Fruit fly (Drosophila melanogaster) S2 (cell line): ENCODE measurements around the gene CG10428.

Source experiments
- CG8478 ChIP-seq: fragments of >200 bp; optimal IDR thresholded peaks from 2 replicates; lab custom pipeline; 2018
- CTCF ChIP-seq, 2 experiments: fragments of >200 bp; optimal IDR thresholded peaks; 2 replicates each; lab custom pipeline; 2018

Gene CG10428

dm6 chr2L:18982826-18983758, 34.4 kb downstream of the CG10428 start:
- no peak for TF ChIP-seq CG8478 (lab: Kevin White, UChicago)
- no peak for TF ChIP-seq CTCF (optimal IDR thresholded peaks at IDR 0.05; lab: Kevin White, UChicago)

- TF ChIP-seq CG8478 (lab: Kevin White, UChicago) (no peak), CTCF (optimal IDR thresholded peaks at IDR 0.05; lab: Kevin White, UChicago) (no peak)
Observed at dm6 chr2L:18984158-18984557, 35.5 kb downstream of the CG10428 start.

DNA sequence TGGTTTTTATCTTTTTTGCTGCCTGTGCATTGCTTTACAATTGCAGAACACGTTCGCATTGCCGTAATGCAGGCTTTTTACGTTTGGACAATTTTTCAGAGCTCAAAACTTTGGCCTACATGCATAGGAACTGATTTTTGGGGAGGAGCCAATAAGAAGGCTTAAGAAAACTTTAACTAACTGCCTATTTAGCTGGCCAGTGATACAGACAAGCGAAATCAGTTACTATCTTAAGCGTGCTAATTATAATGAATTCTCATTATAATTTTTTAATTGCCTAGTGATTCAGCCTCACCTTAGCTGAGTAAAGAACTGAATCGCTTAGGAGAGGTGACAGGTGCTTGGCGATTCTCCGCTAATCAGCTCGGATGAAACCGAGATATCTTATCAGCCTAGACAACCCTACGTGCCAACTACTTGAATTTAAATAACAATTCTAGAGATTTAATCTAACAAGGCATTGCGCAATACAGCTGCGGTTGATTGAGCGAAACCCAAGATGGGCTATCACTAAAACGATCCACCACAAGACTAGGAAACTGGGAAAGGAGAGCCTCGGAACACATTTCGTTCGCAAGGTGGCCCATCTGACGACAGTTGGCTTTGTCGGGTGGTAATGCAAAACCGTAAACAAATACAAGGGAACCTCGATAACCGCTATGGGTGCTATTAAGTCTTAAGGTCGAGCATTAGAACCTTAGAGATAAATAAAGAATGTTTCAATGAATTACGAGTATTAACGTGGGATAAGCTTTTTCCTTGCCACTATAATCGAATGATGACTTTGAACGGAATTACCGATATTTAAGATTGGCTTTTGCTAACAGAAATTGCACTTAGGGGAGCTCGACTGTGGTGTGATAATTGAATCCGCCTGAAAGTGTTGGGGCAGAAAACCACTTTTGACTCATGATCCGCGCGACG, 36.8 kb downstream of the CG10428 start:
- TF ChIP-seq CTCF (optimal IDR thresholded peaks at IDR 0.05; lab: Kevin White, UChicago) (no peak), CG8478 (lab: Kevin White, UChicago) (no peak)

dm6 chr2L:18986125-18986498, 37.4 kb downstream of the CG10428 start:
- TF ChIP-seq CG8478 (lab: Kevin White, UChicago) (no peak), CTCF (optimal IDR thresholded peaks at IDR 0.05; lab: Kevin White, UChicago) (no peak)

dm6 chr2L:18987078-18987895, 38.6 kb downstream of the CG10428 start, which contains the start of the genes Swip-1 and EMC5:
TSS of gene Swip-1 (minus strand) at chr2L:18987280.
TSS of gene EMC5 (plus strand) at chr2L:18987707.
- TF ChIP-seq CG8478 (lab: Kevin White, UChicago) = no peak

- TF ChIP-seq CTCF (optimal IDR thresholded peaks at IDR 0.05; lab: Kevin White, UChicago) (no peak), CG8478 (lab: Kevin White, UChicago) (no peak)
Observed at dm6 chr2L:18990133-18990532, 41.4 kb downstream of the CG10428 start, which contains the start of gene CG15170. TSS of gene CG15170 (minus strand) at chr2L:18990233.

dm6 chr2L:18990720-18991119, 42.0 kb downstream of the CG10428 start, which contains the start of gene CG15169:
TSS of gene CG15169 (plus strand) at chr2L:18991020.
- TF ChIP-seq CG8478 (lab: Kevin White, UChicago) = no peak
- no peak for TF ChIP-seq CTCF (optimal IDR thresholded peaks at IDR 0.05; lab: Kevin White, UChicago)

DNA sequence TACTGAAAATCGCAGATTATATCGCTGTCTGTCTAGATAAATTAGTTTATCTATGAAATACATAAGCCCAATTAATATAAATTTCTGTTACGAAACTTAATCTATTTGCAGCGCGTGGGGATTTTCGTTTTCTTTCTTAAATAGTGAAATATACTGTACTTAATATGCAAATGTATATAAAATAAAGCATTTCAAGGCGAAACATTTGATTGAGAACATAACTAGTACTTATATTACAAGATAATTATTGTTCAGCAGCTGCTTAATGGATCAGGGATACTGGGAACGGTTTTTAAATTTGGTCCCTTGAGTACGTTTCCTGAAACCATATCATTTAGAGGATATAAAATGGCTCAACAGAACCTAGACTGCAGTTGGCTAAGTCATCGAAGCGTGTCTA, 43.5 kb downstream of the CG10428 start, which contains the start of gene CG46465:
TSS of gene CG46465 (plus strand) at position 301 of the 400 bp plus-strand sequence.
- no peak for TF ChIP-seq CTCF (optimal IDR thresholded peaks at IDR 0.05; lab: Kevin White, UChicago)
- no peak for TF ChIP-seq CG8478 (lab: Kevin White, UChicago)

DNA sequence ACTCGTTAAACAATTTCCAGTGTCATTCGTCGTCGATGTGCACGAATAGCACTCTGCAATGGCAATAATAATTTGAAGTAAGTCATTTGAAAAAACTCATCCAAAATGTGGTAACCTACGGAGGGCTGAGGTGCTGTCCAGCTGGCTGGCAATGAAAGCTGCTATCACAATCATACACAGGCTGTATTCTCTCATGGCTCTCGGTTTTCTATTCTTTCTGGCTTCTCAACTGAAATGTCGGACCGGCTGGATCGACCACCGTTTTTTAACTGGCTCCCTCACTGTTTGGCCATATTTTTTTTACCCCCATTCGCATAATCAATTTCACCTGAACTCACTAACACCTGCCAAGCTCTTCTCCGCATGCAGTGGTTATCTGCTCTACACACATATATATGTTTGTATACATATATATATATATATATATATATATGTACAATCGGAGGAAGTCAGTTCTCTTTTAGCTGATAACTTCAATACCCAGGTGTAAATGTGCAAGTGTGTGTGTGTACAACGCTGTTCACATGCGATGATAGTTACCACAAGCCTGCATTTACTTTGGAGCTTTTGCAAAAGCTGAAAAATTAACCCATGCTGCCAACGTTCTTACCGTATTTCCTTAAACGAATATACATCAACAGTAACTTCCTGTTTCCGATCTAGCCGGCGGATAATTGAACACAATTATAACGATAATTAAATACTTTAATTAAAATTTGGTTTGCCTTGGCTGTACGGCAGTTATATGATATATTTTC, 47.2 kb downstream of the CG10428 start, which contains the start of gene CG10650:
TSS of gene CG10650 (minus strand) at position 275 of the 758 bp plus-strand sequence.
- TF ChIP-seq CTCF (optimal IDR thresholded peaks at IDR 0.05; lab: Kevin White, UChicago) = no peak
- TF ChIP-seq CG8478 (lab: Kevin White, UChicago) = no peak

- TF ChIP-seq CTCF (optimal IDR thresholded peaks at IDR 0.05; lab: Kevin White, UChicago) (no peak), CG8478 (lab: Kevin White, UChicago) (no peak)
Observed at dm6 chr2L:18997148-18997547, 48.5 kb downstream of the CG10428 start, which contains the start of gene CG31792. TSS of gene CG31792 (plus strand) at chr2L:18997448.
